Fruit fly (Drosophila melanogaster) whole organism, embryonic: ENCODE data around the gene CG9288.
A peak's percentile ranks its signal among the peaks of the same experiment; 100 is the strongest.

Source experiments
- Asciz ChIP-seq: fragments of 200-800 bp; sonication (Bioruptor generic); optimal IDR thresholded peaks from 2 replicates; lab custom pipeline; 2017; ENCODE audit warnings: missing biosample characterization, mild to moderate bottlenecking, missing genetic modification characterization, missing genetic modification reagents
- CG10267 ChIP-seq: fragments of 200-800 bp; sonication (Bioruptor generic); optimal IDR thresholded peaks from 2 replicates; lab custom pipeline; 2018; ENCODE audit warnings: missing biosample characterization, mild to moderate bottlenecking, missing genetic modification characterization, moderate library complexity
- CG10321 ChIP-seq: fragments of 200-800 bp; sonication (Bioruptor generic); IDR thresholded peaks from 2 replicates; pipeline ENCODE4 v1.3.6; 2022; ENCODE audit warnings: missing biosample characterization, missing genetic modification characterization
- CG11093 ChIP-seq: fragments of 200-800 bp; sonication (Bioruptor generic); IDR thresholded peaks from 3 replicates; pipeline ENCODE4 v1.3.6; 2022; ENCODE audit warnings: missing biosample characterization, missing genetic modification characterization
- CG12769 ChIP-seq: fragments of 200-800 bp; sonication (Bioruptor generic); optimal IDR thresholded peaks from 2 replicates; lab custom pipeline; 2019; ENCODE audit warnings: missing biosample characterization, mild to moderate bottlenecking, missing genetic modification characterization, moderate library complexity
- CG14050 ChIP-seq: fragments of 200-800 bp; sonication (Bioruptor generic); IDR thresholded peaks from 3 replicates; pipeline ENCODE4 v1.3.6; 2022; ENCODE audit warnings: missing biosample characterization, missing genetic modification characterization
- CG15479 ChIP-seq: fragments of 200-800 bp; sonication (Bioruptor generic); optimal IDR thresholded peaks from 3 replicates; lab custom pipeline; 2019; ENCODE audit warnings: missing biosample characterization, mild to moderate bottlenecking, missing genetic modification characterization, moderate library complexity
- CG16863 ChIP-seq: fragments of 200-800 bp; sonication (Bioruptor generic); optimal IDR thresholded peaks from 3 replicates; lab custom pipeline; 2016; ENCODE audit warnings: missing biosample characterization, missing genetic modification characterization
- CG17359 ChIP-seq: fragments of 200-800 bp; sonication (Bioruptor generic); optimal IDR thresholded peaks from 3 replicates; lab custom pipeline; 2018; ENCODE audit warnings: missing biosample characterization, mild to moderate bottlenecking, missing genetic modification characterization, moderate library complexity
- CG17361 ChIP-seq: fragments of 200-800 bp; sonication (Bioruptor generic); IDR thresholded peaks from 3 replicates; pipeline ENCODE4 v1.3.6; 2022; ENCODE audit warnings: missing biosample characterization, missing genetic modification characterization
- CG18619 ChIP-seq: fragments of 200-800 bp; sonication (Bioruptor generic); optimal IDR thresholded peaks from 3 replicates; lab custom pipeline; 2017; ENCODE audit warnings: missing biosample characterization, mild to moderate bottlenecking, missing genetic modification characterization
- CG32767 ChIP-seq: fragments of 200-800 bp; sonication (Bioruptor generic); IDR thresholded peaks from 2 replicates; pipeline ENCODE4 v1.3.6; 2022; ENCODE audit warnings: missing biosample characterization, missing genetic modification characterization
- CG42726 ChIP-seq: fragments of 200-800 bp; sonication (Bioruptor generic); IDR thresholded peaks from 2 replicates; pipeline ENCODE4 v1.3.6; 2022; ENCODE audit warnings: missing biosample characterization, missing genetic modification characterization; ENCODE audit not compliant: partially characterized antibody
- CG4360 ChIP-seq: fragments of 200-800 bp; sonication (Bioruptor generic); IDR thresholded peaks from 2 replicates; pipeline ENCODE4 v1.3.6; 2022; ENCODE audit warnings: missing biosample characterization, missing genetic modification characterization
- CG6175 ChIP-seq: fragments of 200-800 bp; sonication (Bioruptor generic); IDR thresholded peaks from 3 replicates; pipeline ENCODE4 v1.3.6; 2022; ENCODE audit warnings: missing biosample characterization, missing genetic modification characterization
- CG9437 ChIP-seq: fragments of 200-800 bp; sonication (Bioruptor generic); optimal IDR thresholded peaks from 2 replicates; lab custom pipeline; 2018; ENCODE audit warnings: missing biosample characterization, mild to moderate bottlenecking, missing genetic modification characterization
- D19A ChIP-seq: fragments of 200-800 bp; optimal IDR thresholded peaks from 3 replicates; lab custom pipeline; 2019; ENCODE audit warnings: missing biosample characterization, mild to moderate bottlenecking, missing genetic modification characterization, moderate library complexity
- Dad ChIP-seq: fragments of 200-800 bp; sonication (Bioruptor generic); optimal IDR thresholded peaks from 3 replicates; lab custom pipeline; 2016; ENCODE audit warnings: missing biosample characterization, missing genetic modification characterization
- Dbx ChIP-seq: fragments of 200-800 bp; sonication (Bioruptor generic); IDR thresholded peaks from 3 replicates; pipeline ENCODE4 v1.3.6; 2022; ENCODE audit warnings: missing biosample characterization, missing genetic modification characterization
- Deaf1 ChIP-seq: fragments of 200-800 bp; optimal IDR thresholded peaks from 3 replicates; lab custom pipeline; 2019; ENCODE audit warnings: missing biosample characterization, mild to moderate bottlenecking, missing genetic modification characterization, moderate library complexity
- Dfd ChIP-seq, 2 experiments: fragments of >200 bp; optimal IDR thresholded peaks; 2 replicates each; lab custom pipeline; 2017; ENCODE audit warnings: missing biosample characterization in 2 of 2, missing genetic modification characterization in 2 of 2
- Drgx ChIP-seq: fragments of 200-800 bp; sonication (Bioruptor generic); IDR thresholded peaks from 2 replicates; pipeline ENCODE4 v1.3.6; 2022; ENCODE audit warnings: missing biosample characterization, missing genetic modification characterization
- E2f2 ChIP-seq: fragments of 200-800 bp; sonication (Bioruptor generic); IDR thresholded peaks from 2 replicates; pipeline ENCODE4 v1.3.6; 2022; ENCODE audit warnings: missing biosample characterization, missing genetic modification characterization
- Elba2 ChIP-seq: fragments of 200-800 bp; sonication (Bioruptor generic); optimal IDR thresholded peaks from 3 replicates; lab custom pipeline; 2016; ENCODE audit warnings: missing biosample characterization, missing genetic modification characterization
- Ets65A ChIP-seq: fragments of 200-800 bp; sonication (Bioruptor generic); peaks from one replicate; lab custom pipeline; 2016; ENCODE audit warnings: missing biosample characterization, missing genetic modification characterization
- Ets97D ChIP-seq: fragments of 200-800 bp; sonication (Bioruptor generic); optimal IDR thresholded peaks from 3 replicates; lab custom pipeline; 2016; ENCODE audit warnings: missing biosample characterization, missing genetic modification characterization
- Fer1 ChIP-seq: fragments of 200-800 bp; sonication (Bioruptor generic); optimal IDR thresholded peaks from 2 replicates; lab custom pipeline; 2017; ENCODE audit warnings: missing biosample characterization, mild to moderate bottlenecking, missing genetic modification characterization
- Fer2 ChIP-seq: fragments of 200-800 bp; sonication (Bioruptor generic); optimal IDR thresholded peaks from 2 replicates; lab custom pipeline; 2018; ENCODE audit warnings: missing biosample characterization, mild to moderate bottlenecking, missing genetic modification characterization, moderate library complexity
- HLH54F ChIP-seq: fragments of 200-800 bp; sonication (Bioruptor generic); optimal IDR thresholded peaks from 3 replicates; lab custom pipeline; 2016; ENCODE audit warnings: missing biosample characterization, missing genetic modification characterization
- HLHmδ ChIP-seq: fragments of 200-800 bp; sonication (Bioruptor generic); optimal IDR thresholded peaks from 2 replicates; lab custom pipeline; 2018; ENCODE audit warnings: missing biosample characterization, mild to moderate bottlenecking, missing genetic modification characterization, moderate library complexity
- Hr78 ChIP-seq, 2 experiments: fragments of 200-800 bp in 1 of 2; fragments of >200 bp in 1 of 2; sonication (Bioruptor generic) in 1 of 2; optimal IDR thresholded peaks; 2 replicates each; lab custom pipeline; 2017 to 2019; ENCODE audit warnings: missing biosample characterization in 2 of 2, missing genetic modification characterization in 2 of 2, mild to moderate bottlenecking in 1 of 2, moderate library complexity in 1 of 2
- Max ChIP-seq: fragments of 200-800 bp; sonication (Bioruptor generic); optimal IDR thresholded peaks from 2 replicates; lab custom pipeline; 2016; ENCODE audit warnings: missing biosample characterization, mild to moderate bottlenecking, missing genetic modification characterization
- Oli ChIP-seq: fragments of 200-800 bp; sonication (Bioruptor generic); optimal IDR thresholded peaks from 2 replicates; lab custom pipeline; 2018; ENCODE audit warnings: missing biosample characterization, mild to moderate bottlenecking, missing genetic modification characterization, moderate library complexity
- Opbp ChIP-seq: fragments of 200-800 bp; sonication (Bioruptor generic); IDR thresholded peaks from 3 replicates; pipeline ENCODE4 v1.3.6; 2022; ENCODE audit warnings: missing biosample characterization, missing genetic modification characterization; ENCODE audit not compliant: partially characterized antibody
- Pdp1 ChIP-seq, 2 experiments: fragments of 200-800 bp; sonication (Bioruptor generic); optimal IDR thresholded peaks; 3 replicates each; lab custom pipeline; 2016; ENCODE audit warnings: missing biosample characterization in 2 of 2, missing genetic modification characterization in 2 of 2, mild to moderate bottlenecking in 1 of 2, moderate library complexity in 1 of 2
- Rfx ChIP-seq: fragments of 200-800 bp; sonication (Bioruptor generic); IDR thresholded peaks from 2 replicates; pipeline ENCODE4 v1.3.6; 2022; ENCODE audit warnings: missing biosample characterization, missing genetic modification characterization
- Tbp ChIP-seq: fragments of >200 bp; optimal IDR thresholded peaks from 2 replicates; lab custom pipeline; 2018; ENCODE audit warnings: missing biosample characterization, missing genetic modification characterization
- al ChIP-seq: fragments of 200-800 bp; sonication (Bioruptor generic); IDR thresholded peaks from 2 replicates; pipeline ENCODE4 v1.3.6; 2022; ENCODE audit warnings: missing biosample characterization, missing genetic modification characterization
- amos ChIP-seq: fragments of 200-800 bp; sonication (Bioruptor generic); IDR thresholded peaks from 2 replicates; pipeline ENCODE4 v1.3.6; 2022; ENCODE audit warnings: missing biosample characterization, missing genetic modification characterization; ENCODE audit not compliant: partially characterized antibody
- ara ChIP-seq: fragments of 200-800 bp; sonication (Bioruptor generic); IDR thresholded peaks from 2 replicates; pipeline ENCODE4 v1.3.6; 2022; ENCODE audit warnings: missing biosample characterization, missing genetic modification characterization
- bigmax ChIP-seq: fragments of 200-800 bp; sonication (Bioruptor generic); optimal IDR thresholded peaks from 2 replicates; lab custom pipeline; 2018; ENCODE audit warnings: missing biosample characterization, mild to moderate bottlenecking, missing genetic modification characterization
- chm ChIP-seq: fragments of 200-800 bp; sonication (Bioruptor generic); IDR thresholded peaks from 2 replicates; pipeline ENCODE4 v1.3.6; 2022; ENCODE audit warnings: missing biosample characterization, missing genetic modification characterization
- eve ChIP-seq, 2 experiments: fragments of >200 bp; optimal IDR thresholded peaks; 2 replicates each; lab custom pipeline; 2017; ENCODE audit warnings: missing biosample characterization in 2 of 2, missing genetic modification characterization in 2 of 2
- hkb ChIP-seq, 2 experiments: fragments of 200-800 bp in 1 of 2; fragments of >200 bp in 1 of 2; sonication (Bioruptor generic) in 1 of 2; IDR thresholded peaks in 1 of 2; optimal IDR thresholded peaks in 1 of 2; 2 replicates each; pipeline versions ENCODE4 v1.3.6 to Lab custom; 2017 to 2022; ENCODE audit warnings: missing biosample characterization in 1 of 2, missing genetic modification characterization in 1 of 2
- kah ChIP-seq: fragments of 200-800 bp; sonication (Bioruptor generic); optimal IDR thresholded peaks from 2 replicates; lab custom pipeline; 2018; ENCODE audit warnings: missing biosample characterization, mild to moderate bottlenecking, missing genetic modification characterization
- sens ChIP-seq: fragments of 200-800 bp; sonication (Bioruptor generic); peaks from one replicate; lab custom pipeline; 2016; ENCODE audit warnings: missing biosample characterization, missing genetic modification characterization
- shn ChIP-seq: fragments of 200-800 bp; sonication (Bioruptor generic); optimal IDR thresholded peaks from 3 replicates; lab custom pipeline; 2016; ENCODE audit warnings: missing biosample characterization, missing genetic modification characterization
- stc ChIP-seq: fragments of 200-800 bp; sonication (Bioruptor generic); IDR thresholded peaks from 2 replicates; pipeline ENCODE4 v1.3.6; 2022; ENCODE audit warnings: missing biosample characterization, missing genetic modification characterization
- vnd ChIP-seq: fragments of 200-800 bp; sonication (Bioruptor generic); IDR thresholded peaks from 3 replicates; pipeline ENCODE4 v1.3.6; 2022; ENCODE audit warnings: missing biosample characterization, missing genetic modification characterization; ENCODE audit not compliant: partially characterized antibody
- z ChIP-seq: fragments of 200-800 bp; sonication (Bioruptor generic); IDR thresholded peaks from 3 replicates; pipeline ENCODE4 v1.3.6; 2022; ENCODE audit warnings: missing biosample characterization, missing genetic modification characterization

Gene CG9288

dm6 chr3R:13812736-13813250, 33.4 kb downstream of the CG9288 start, which contains the start of the genes tal-1A, tal-2A, tal-3A and tal-AA (continued):
- no peak for TF ChIP-seq CG42726 (GFP tag; lab: Robert Waterston, UW)
- 0 out of 2 replicates have a peak, but pooled peaks have one; percentile 27 for TF ChIP-seq CG10321 (GFP tag; lab: Robert Waterston, UW)
- TF ChIP-seq Hr78 (GFP tag; optimal IDR thresholded peaks at IDR 0.05; lab: Kevin White, UChicago), result peak in 1 of 2 experiments; percentile 27
- no peak for TF ChIP-seq Tbp (GFP tag; lab: Kevin White, UChicago)
- TF ChIP-seq Oli, result no peak
- no peak for TF ChIP-seq CG11093 (GFP tag; lab: Robert Waterston, UW)
- TF ChIP-seq Elba2, result no peak
- no peak for TF ChIP-seq shn (GFP tag; lab: Kevin White, UChicago)
- TF ChIP-seq Dfd (GFP tag; optimal IDR thresholded peaks at IDR 0.05; lab: Kevin White, UChicago), result no peak
- TF ChIP-seq vnd, result no peak
- no peak for TF ChIP-seq CG17359 (tag; lab: Kevin White, UChicago)
- no peak for TF ChIP-seq D19A (tag; lab: Kevin White, UChicago)
- TF ChIP-seq CG6175 (GFP tag; lab: Robert Waterston, UW), result no peak
- peak; percentile 74; the same call in 2 of the 3 replicates for TF ChIP-seq z (GFP tag; lab: Robert Waterston, UW)
- no peak for TF ChIP-seq bigmax (GFP tag; lab: Kevin White, UChicago)
- TF ChIP-seq CG10267, result no peak
- peak; percentile 29 for TF ChIP-seq CG4360 (GFP tag; lab: Robert Waterston, UW)
- TF ChIP-seq Max (GFP tag; lab: Kevin White, UChicago), result no peak
- no peak for TF ChIP-seq CG17361 (GFP tag; lab: Robert Waterston, UW)
- TF ChIP-seq CG16863, result no peak
- peak; percentile 45 for TF ChIP-seq kah (GFP tag; lab: Kevin White, UChicago)
- no peak for TF ChIP-seq CG32767
- TF ChIP-seq Rfx (GFP tag; lab: Robert Waterston, UW), result peak; percentile 25; the same call in 1 of the 2 replicates
- peak in 1 of 2 experiments; percentile 75 for TF ChIP-seq Pdp1 (GFP tag; optimal IDR thresholded peaks at IDR 0.05; lab: Kevin White, UChicago)
- TF ChIP-seq Deaf1, result peak; percentile 39
- TF ChIP-seq CG12769 (tag; lab: Kevin White, UChicago), result peak; percentile 52
- 0 out of 3 replicates have a peak, but pooled peaks have one; percentile 43 for TF ChIP-seq Dbx (GFP tag; lab: Robert Waterston, UW)
- TF ChIP-seq CG18619 (GFP tag; lab: Kevin White, UChicago), result no peak
- TF ChIP-seq Opbp (GFP tag; lab: Robert Waterston, UW), result 0 out of 3 replicates have a peak, but pooled peaks have one; percentile 47
- TF ChIP-seq ara (GFP tag; lab: Robert Waterston, UW), result 0 out of 2 replicates have a peak, but pooled peaks have one; percentile 47
- TF ChIP-seq Asciz (GFP tag; lab: Kevin White, UChicago), result no peak
- peak; percentile 19; the same call in 1 of the 2 replicates for TF ChIP-seq E2f2 (GFP tag; lab: Robert Waterston, UW)
- TF ChIP-seq Fer1 (GFP tag; lab: Kevin White, UChicago), result peak; percentile 1
- TF ChIP-seq hkb (optimal IDR thresholded peaks at IDR 0.05; lab: Kevin White, UChicago), result no peak
- TF ChIP-seq hkb (GFP tag; IDR thresholded peaks at IDR 0.05; lab: Robert Waterston, UW), result peak; percentile 54
- TF ChIP-seq Ets65A, result peak; percentile 44
- TF ChIP-seq eve (GFP tag; optimal IDR thresholded peaks at IDR 0.05; lab: Kevin White, UChicago), result no peak
- no peak for TF ChIP-seq Fer2 (tag; lab: Kevin White, UChicago)
- TF ChIP-seq CG14050 (GFP tag; lab: Robert Waterston, UW), result no peak
- peak; percentile 83 for TF ChIP-seq sens (GFP tag; lab: Kevin White, UChicago)
- no peak for TF ChIP-seq Dad (GFP tag; lab: Kevin White, UChicago)
- peak; percentile 4; the same call in 1 of the 2 replicates for TF ChIP-seq stc (GFP tag; lab: Robert Waterston, UW)
- no peak for TF ChIP-seq al (GFP tag; lab: Robert Waterston, UW)
- TF ChIP-seq Drgx, result peak; percentile 44; the same call in 1 of the 2 replicates
- TF ChIP-seq HLHmδ (GFP tag; lab: Kevin White, UChicago), result peak; percentile 49
- no peak for TF ChIP-seq Ets97D (GFP tag; lab: Kevin White, UChicago)
- TF ChIP-seq chm (GFP tag; lab: Robert Waterston, UW), result peak; percentile 84
- no peak for TF ChIP-seq HLH54F (GFP tag; lab: Kevin White, UChicago)
- peak; percentile 8; the same call in 1 of the 2 replicates for TF ChIP-seq amos (GFP tag; lab: Robert Waterston, UW)
- TF ChIP-seq CG9437 (GFP tag; lab: Kevin White, UChicago), result no peak
- TF ChIP-seq CG15479, result no peak
